Fruit fly (Drosophila melanogaster): ENCODE data around the gene CG34452.
A peak's percentile ranks its signal among the peaks of the same experiment; 100 is the strongest.

CG34452 gene

DNA sequence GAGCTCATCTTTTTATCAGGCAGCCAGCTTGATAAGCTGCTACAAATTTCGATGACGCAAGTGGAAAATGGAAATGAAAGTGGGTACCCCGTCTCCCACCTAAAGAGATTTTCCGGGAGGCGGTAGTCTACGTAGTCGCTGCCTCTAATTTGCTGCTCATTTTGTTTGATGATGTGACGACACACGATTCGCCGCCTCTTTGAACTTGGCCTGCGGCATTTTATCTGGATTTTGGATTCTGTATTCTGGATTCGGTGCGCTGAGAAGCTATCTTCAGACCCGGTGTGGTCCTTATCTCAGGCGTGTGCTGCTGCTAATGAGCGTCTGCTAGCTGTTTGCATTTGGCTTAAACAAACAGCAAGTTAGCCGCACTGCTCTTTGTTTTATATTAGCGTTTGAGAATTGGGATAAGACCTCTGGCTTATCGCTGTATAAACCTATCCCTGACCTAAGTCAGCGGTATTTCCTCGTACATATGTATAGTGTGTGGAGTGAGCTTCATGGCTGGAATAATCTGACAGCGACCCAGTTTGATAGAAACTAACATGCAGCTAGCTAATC, 26.3 kb upstream of the CG34452 start (continued):
- TF ChIP-seq CG34224 (GFP tag; IDR thresholded peaks at IDR 0.05; ENCODE audit: partially characterized antibody) (no peak), CG8359 (GFP tag; optimal IDR thresholded peaks at IDR 0.05; ENCODE audit: borderline replicate concordance) (peak; percentile 55), amos (GFP tag; IDR thresholded peaks at IDR 0.05; ENCODE audit: partially characterized antibody) (no peak), jing (GFP tag; optimal IDR thresholded peaks at IDR 0.05) (no peak), Bgb (GFP tag; IDR thresholded peaks at IDR 0.05; ENCODE audit: partially characterized antibody) (no peak), HmgZ (tag; optimal IDR thresholded peaks at IDR 0.05) (peak; percentile 46), Sox100B (GFP tag; optimal IDR thresholded peaks at IDR 0.05) (peak; percentile 42), sd (tag; optimal IDR thresholded peaks at IDR 0.05) (peak; percentile 44), stwl (tag; optimal IDR thresholded peaks at IDR 0.05) (no peak), Fer1 (GFP tag; optimal IDR thresholded peaks at IDR 0.05) (peak; percentile 69), CG15696 (tag; optimal IDR thresholded peaks at IDR 0.05) (peak; percentile 69), lbe (GFP tag; optimal IDR thresholded peaks at IDR 0.05) (no peak), ems (GFP tag; optimal IDR thresholded peaks at IDR 0.05) (peak; percentile 43), chn (GFP tag; optimal IDR thresholded peaks at IDR 0.05) (peak; percentile 39), kni (GFP tag; optimal IDR thresholded peaks at IDR 0.05) (peak; percentile 40), ham (GFP tag; IDR thresholded peaks at IDR 0.05) (no peak), dm (GFP tag; optimal IDR thresholded peaks at IDR 0.05) (peak; percentile 25), fd102C (GFP tag; optimal IDR thresholded peaks at IDR 0.05) (peak; percentile 85), lmd (GFP tag; IDR thresholded peaks at IDR 0.05) (no peak), ash1 (GFP tag; optimal IDR thresholded peaks at IDR 0.05) (peak; percentile 70), CG10462 (GFP tag; optimal IDR thresholded peaks at IDR 0.05) (no peak), BEAF-32 (GFP tag; optimal IDR thresholded peaks at IDR 0.05) (no peak), lola (GFP tag; optimal IDR thresholded peaks at IDR 0.05) (peak in 1 of 3 experiments; percentile 35), prd (optimal IDR thresholded peaks at IDR 0.05) (no peak), prd (GFP tag; IDR thresholded peaks at IDR 0.05) (peak; percentile 61; the same call in 2 of the 3 replicates), gce (GFP tag; IDR thresholded peaks at IDR 0.05) (no peak), CG1603 (tag; optimal IDR thresholded peaks at IDR 0.05) (peak; percentile 67), Xbp1 (GFP tag; optimal IDR thresholded peaks at IDR 0.05) (peak; percentile 4), CG14441 (GFP tag; IDR thresholded peaks at IDR 0.05) (0 out of 2 replicates have a peak, but pooled peaks have one; percentile 16), ken (GFP tag; IDR thresholded peaks at IDR 0.05) (0 out of 3 replicates have a peak, but pooled peaks have one; percentile 36), CG7271 (tag; optimal IDR thresholded peaks at IDR 0.05) (peak; percentile 64), CG1529 (GFP tag; optimal IDR thresholded peaks at IDR 0.05) (peak; percentile 51), CG4360 (GFP tag; IDR thresholded peaks at IDR 0.05) (peak; percentile 60), h (optimal IDR thresholded peaks at IDR 0.05) (no peak), CG3838 (GFP tag; optimal IDR thresholded peaks at IDR 0.05) (peak; percentile 24), pnt (GFP tag; optimal IDR thresholded peaks at IDR 0.05) (peak; percentile 26), CG17612 (GFP tag; IDR thresholded peaks at IDR 0.05) (0 out of 2 replicates have a peak, but pooled peaks have one; percentile 50), dysf (GFP tag; IDR thresholded peaks at IDR 0.05) (no peak), CG10209 (GFP tag; optimal IDR thresholded peaks at IDR 0.05) (peak; percentile 77), Myb (GFP tag; optimal IDR thresholded peaks at IDR 0.05) (peak; percentile 21), pho (GFP tag; optimal IDR thresholded peaks at IDR 0.05) (peak; percentile 53), Dll (GFP tag; IDR thresholded peaks at IDR 0.05; ENCODE audit: partially characterized antibody) (no peak), lab (GFP tag; optimal IDR thresholded peaks at IDR 0.05) (peak; percentile 81), Ets97D (GFP tag; optimal IDR thresholded peaks at IDR 0.05) (no peak), disco-r (GFP tag; optimal IDR thresholded peaks at IDR 0.05) (peak; percentile 45), CG15011 (GFP tag; optimal IDR thresholded peaks at IDR 0.05) (peak; percentile 48), ap (GFP tag; IDR thresholded peaks at IDR 0.05) (0 out of 2 replicates have a peak, but pooled peaks have one; percentile 21), ftz-f1 (GFP tag; optimal IDR thresholded peaks at IDR 0.05) (no peak), Lhr (GFP tag; optimal IDR thresholded peaks at IDR 0.05) (peak; percentile 45), CG9215 (GFP tag; IDR thresholded peaks at IDR 0.05) (no peak)
